Worm (Caenorhabditis elegans) whole organism, L4/young adult: ENCODE results near the gene C17C3.11.

Experiments
- W03F9.2 ChIP-seq: fragments of 150-350 bp; optimal IDR thresholded peaks from 2 replicates; lab custom pipeline; 2014; ENCODE audit warnings: missing biosample characterization, missing genetic modification characterization
- dao-5 ChIP-seq: sonication (generic microtip); optimal IDR thresholded peaks from 2 replicates; lab custom pipeline; 2016; ENCODE audit warnings: missing genotype, missing genetic modification characterization, moderate library complexity, missing compliant biosample characterization

DNA sequence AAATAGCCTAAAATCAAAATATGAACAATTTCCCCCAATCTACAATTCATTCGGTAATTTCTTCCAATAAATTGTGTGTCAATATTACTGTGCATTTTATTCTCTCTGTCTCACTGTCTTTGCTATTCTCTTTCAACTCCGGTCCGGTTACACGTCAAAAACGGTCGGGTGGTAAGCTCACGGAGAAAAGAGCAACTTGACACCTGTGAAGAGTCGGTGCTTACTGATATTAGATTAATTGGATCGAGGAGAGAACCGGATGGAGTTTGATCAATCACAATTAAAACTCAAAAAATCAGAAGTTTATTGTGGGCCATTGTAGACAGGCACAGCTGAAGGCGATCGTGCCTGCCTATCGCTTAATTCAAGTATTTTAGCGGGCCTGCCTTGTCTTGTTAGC, 37.3 kb downstream of the C17C3.11 start:
- TF ChIP-seq dao-5 (no peak), W03F9.2 (tag; lab: Kevin White, UChicago) (no peak)
